Worm (Caenorhabditis elegans) whole organism, mixed stage, embryonic: ENCODE measurements around the gene F11F1.1.

Experiments used
- blmp-1 ChIP-seq: fragments of 150-350 bp; optimal IDR thresholded peaks from 2 replicates; lab custom pipeline; 2014; ENCODE audit warnings: missing biosample characterization, missing genetic modification characterization
- cnd-1 ChIP-seq: fragments of 200-800 bp; sonication (Bioruptor generic); optimal IDR thresholded peaks from 2 replicates; lab custom pipeline; 2018; ENCODE audit warnings: mild to moderate bottlenecking, missing genetic modification characterization, missing compliant biosample characterization
- drap-1 ChIP-seq: fragments of 200-800 bp; sonication (Bioruptor generic); optimal IDR thresholded peaks from 3 replicates; lab custom pipeline; 2018; ENCODE audit warnings: mild to moderate bottlenecking, missing genetic modification characterization, missing compliant biosample characterization
- hlh-1 ChIP-seq: fragments of 150-350 bp; optimal IDR thresholded peaks from 2 replicates; lab custom pipeline; 2014; ENCODE audit warnings: missing biosample characterization, missing genetic modification reagents, missing genetic modification characterization
- lin-32 ChIP-seq: fragments of 200-800 bp; sonication (Bioruptor generic); optimal IDR thresholded peaks from 2 replicates; lab custom pipeline; 2018; ENCODE audit warnings: mild to moderate bottlenecking, missing genetic modification characterization, missing compliant biosample characterization
- lsy-2 ChIP-seq: fragments of 150-350 bp; optimal IDR thresholded peaks from 2 replicates; lab custom pipeline; 2014; ENCODE audit warnings: missing biosample characterization, missing genetic modification characterization
- mls-2 ChIP-seq: sonication (generic microtip); optimal IDR thresholded peaks from 2 replicates; lab custom pipeline; 2016; ENCODE audit warnings: mild to moderate bottlenecking, missing genetic modification characterization, moderate library complexity, missing compliant biosample characterization
- snpc-4 ChIP-seq: fragments of 150-350 bp; optimal IDR thresholded peaks from 2 replicates; lab custom pipeline; 2014; ENCODE audit warnings: missing biosample characterization, missing genetic modification characterization
- ztf-11 ChIP-seq: fragments of 150-350 bp; optimal IDR thresholded peaks from 2 replicates; lab custom pipeline; 2014; ENCODE audit warnings: missing biosample characterization, missing genetic modification characterization

DNA sequence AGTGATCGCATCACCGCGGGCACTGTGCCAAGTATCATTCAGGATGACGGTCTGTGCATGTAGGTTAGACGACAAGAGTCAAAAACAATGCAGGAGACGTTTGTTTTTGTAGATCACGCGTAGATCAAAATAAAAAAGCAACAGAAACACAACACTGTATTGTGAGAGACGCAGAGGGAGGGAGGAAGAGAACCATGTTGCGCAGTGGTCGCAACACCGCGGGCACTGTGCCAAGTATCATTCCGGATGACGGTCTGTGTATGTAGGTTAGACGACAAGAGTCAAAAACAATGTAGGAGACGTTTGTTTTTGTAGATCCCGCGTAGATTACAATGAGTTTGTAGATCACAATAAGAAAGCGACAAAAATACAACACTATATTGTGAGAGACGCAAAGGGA is 23.6 kb downstream of the F11F1.1 start:
- TF ChIP-seq lsy-2 (tag; lab: Kevin White, UChicago): no peak
- no peak for TF ChIP-seq snpc-4 (tag; lab: Kevin White, UChicago)
- TF ChIP-seq ztf-11 (tag; lab: Kevin White, UChicago): no peak
- TF ChIP-seq drap-1 (GFP tag; lab: Kevin White, UChicago): no peak
- no peak for TF ChIP-seq hlh-1 (tag; lab: Kevin White, UChicago)
- TF ChIP-seq mls-2 (tag; lab: Kevin White, UChicago): no peak
- TF ChIP-seq blmp-1: no peak
- no peak for TF ChIP-seq lin-32 (GFP tag; lab: Kevin White, UChicago)
- TF ChIP-seq cnd-1 (tag; lab: Kevin White, UChicago): no peak
